Worm (Caenorhabditis elegans) whole organism, young adult: ENCODE data around the gene Y69A2AL.2.

Source experiments
- B0336.3 ChIP-seq: fragments of 200-800 bp; sonication (Bioruptor generic); IDR thresholded peaks from 2 replicates; pipeline ENCODE4 v1.3.6; 2022; ENCODE audit warnings: missing genetic modification characterization, missing compliant biosample characterization
- F23B12.7 ChIP-seq: sonication (generic microtip); optimal IDR thresholded peaks from 2 replicates; lab custom pipeline; 2017; ENCODE audit warnings: missing genetic modification characterization, mild to moderate bottlenecking, missing compliant biosample characterization, antibody characterized with exemption, moderate library complexity; ENCODE audit not compliant: insufficient read depth
- F55B11.4 ChIP-seq: sonication (generic microtip); optimal IDR thresholded peaks from 2 replicates; lab custom pipeline; 2016; ENCODE audit warnings: missing compliant biosample characterization, missing genetic modification characterization, borderline replicate concordance; ENCODE audit not compliant: insufficient read depth
- K12H6.12 ChIP-seq: fragments of 200-800 bp; sonication (Bioruptor generic); optimal IDR thresholded peaks from 2 replicates; lab custom pipeline; 2018; ENCODE audit warnings: mild to moderate bottlenecking, missing genetic modification characterization, missing compliant biosample characterization
- T07F8.4 ChIP-seq: sonication (generic microtip); optimal IDR thresholded peaks from 2 replicates; lab custom pipeline; 2016; ENCODE audit warnings: mild to moderate bottlenecking, missing genetic modification characterization, moderate library complexity, missing compliant biosample characterization
- Y53G8AR.9 ChIP-seq: fragments of 200-800 bp; sonication (Bioruptor generic); conservative IDR thresholded peaks from 2 replicates; pipeline ENCODE4 v1.3.6; 2022; ENCODE audit warnings: missing genetic modification reagents, missing genetic modification characterization, missing compliant biosample characterization
- Y79H2A.3 ChIP-seq: fragments of 200-800 bp; sonication (Bioruptor generic); conservative IDR thresholded peaks from 2 replicates; pipeline ENCODE4 v1.3.6; 2022; ENCODE audit warnings: missing genetic modification reagents, missing genetic modification characterization, missing compliant biosample characterization
- ama-1 ChIP-seq, 3 experiments: fragments of 150-350 bp in 1 of 3; sonication (generic microtip) in 2 of 3; optimal IDR thresholded peaks; 2 replicates each; lab custom pipeline; 2014 to 2018; ENCODE audit warnings: missing biosample characterization in 2 of 3, missing genetic modification characterization in 2 of 3, missing genetic modification reagents in 2 of 3
- attf-5 ChIP-seq: fragments of 200-800 bp; sonication (Bioruptor generic); optimal IDR thresholded peaks from 2 replicates; lab custom pipeline; 2018; ENCODE audit warnings: mild to moderate bottlenecking, missing genetic modification characterization, missing compliant biosample characterization
- cebp-1 ChIP-seq, 2 experiments: fragments of 200-800 bp in 1 of 2; sonication (Bioruptor generic) in 1 of 2; sonication (generic microtip) in 1 of 2; IDR thresholded peaks in 1 of 2; optimal IDR thresholded peaks in 1 of 2; 2 replicates each; pipeline versions ENCODE4 v1.3.6 to Lab custom; 2017 to 2022; ENCODE audit warnings: missing compliant biosample characterization in 2 of 2, missing genetic modification characterization in 2 of 2, mild to moderate bottlenecking in 1 of 2, missing genetic modification reagents in 1 of 2, moderate library complexity in 1 of 2
- ceh-27 ChIP-seq: fragments of 200-800 bp; sonication (Bioruptor generic); optimal IDR thresholded peaks from 2 replicates; lab custom pipeline; 2018; ENCODE audit warnings: mild to moderate bottlenecking, missing genetic modification characterization, moderate library complexity, missing compliant biosample characterization
- ceh-79 ChIP-seq: sonication (generic microtip); optimal IDR thresholded peaks from 2 replicates; lab custom pipeline; 2017; ENCODE audit warnings: mild to moderate bottlenecking, missing genetic modification characterization, missing compliant biosample characterization
- chd-7 ChIP-seq: sonication (generic microtip); optimal IDR thresholded peaks from 2 replicates; lab custom pipeline; 2016; ENCODE audit warnings: mild to moderate bottlenecking, missing genetic modification characterization, moderate library complexity, missing compliant biosample characterization
- die-1 ChIP-seq: sonication (generic microtip); optimal IDR thresholded peaks from 2 replicates; lab custom pipeline; 2016; ENCODE audit warnings: missing genotype, mild to moderate bottlenecking, missing genetic modification characterization, missing compliant biosample characterization
- efl-1 ChIP-seq: fragments of 150-350 bp; optimal IDR thresholded peaks from 2 replicates; lab custom pipeline; 2014; ENCODE audit warnings: missing biosample characterization, missing genetic modification reagents, missing genetic modification characterization
- egl-44 ChIP-seq: fragments of 200-800 bp; sonication (Bioruptor generic); IDR thresholded peaks from 2 replicates; pipeline ENCODE4 v1.3.6; 2022; ENCODE audit warnings: missing genetic modification reagents, missing genetic modification characterization, missing compliant biosample characterization
- hlh-12 ChIP-seq: sonication (generic microtip); optimal IDR thresholded peaks from 2 replicates; lab custom pipeline; 2016; ENCODE audit warnings: missing genetic modification characterization, missing compliant biosample characterization
- hlh-26 ChIP-seq: fragments of 200-800 bp; sonication (Bioruptor generic); conservative IDR thresholded peaks from 2 replicates; pipeline ENCODE4 v1.3.6; 2022; ENCODE audit warnings: missing genetic modification reagents, missing genetic modification characterization, missing compliant biosample characterization
- lag-1 ChIP-seq: fragments of 200-800 bp; sonication (Bioruptor generic); IDR thresholded peaks from 2 replicates; pipeline ENCODE4 v1.3.6; 2022; ENCODE audit warnings: missing genetic modification reagents, missing genetic modification characterization, missing compliant biosample characterization
- let-526 ChIP-seq: fragments of 200-800 bp; sonication (Bioruptor generic); IDR thresholded peaks from 2 replicates; pipeline ENCODE4 v1.3.6; 2022; ENCODE audit warnings: missing genetic modification reagents, missing genetic modification characterization, missing compliant biosample characterization
- lin-35 ChIP-seq, 3 experiments: fragments of 150-350 bp in 2 of 3; sonication (generic microtip) in 1 of 3; optimal IDR thresholded peaks; 2 replicates each; lab custom pipeline; 2014 to 2018; ENCODE audit warnings: missing biosample characterization in 3 of 3, missing genetic modification characterization in 3 of 3, missing genetic modification reagents in 3 of 3
- lin-40 ChIP-seq: sonication (generic microtip); optimal IDR thresholded peaks from 2 replicates; lab custom pipeline; 2016; ENCODE audit warnings: missing genetic modification characterization, mild to moderate bottlenecking, missing compliant biosample characterization, missing genotype, missing genetic modification reagents
- madf-10 ChIP-seq: sonication (generic microtip); optimal IDR thresholded peaks from 2 replicates; lab custom pipeline; 2016; ENCODE audit warnings: mild to moderate bottlenecking, missing genetic modification characterization, missing compliant biosample characterization
- mel-28 ChIP-seq: sonication (generic microtip); optimal IDR thresholded peaks from 2 replicates; lab custom pipeline; 2016; ENCODE audit warnings: borderline replicate concordance, mild to moderate bottlenecking, missing genetic modification characterization, missing compliant biosample characterization
- mxl-1 ChIP-seq: sonication (generic microtip); optimal IDR thresholded peaks from 2 replicates; lab custom pipeline; 2016; ENCODE audit warnings: missing genetic modification characterization, missing compliant biosample characterization
- nhr-179 ChIP-seq: sonication (generic microtip); optimal IDR thresholded peaks from 2 replicates; lab custom pipeline; 2016; ENCODE audit warnings: mild to moderate bottlenecking, missing genetic modification characterization, missing compliant biosample characterization
- nhr-80 ChIP-seq: sonication (generic microtip); optimal IDR thresholded peaks from 2 replicates; lab custom pipeline; 2016; ENCODE audit warnings: missing genetic modification characterization, missing compliant biosample characterization
- snpc-4 ChIP-seq, 5 experiments: fragments of 150-350 bp in 1 of 5; sonication (generic microtip) in 4 of 5; optimal IDR thresholded peaks; 2 replicates each; lab custom pipeline; 2014 to 2018; ENCODE audit warnings: missing genetic modification characterization in 5 of 5, missing biosample characterization in 3 of 5, antibody characterized with exemption in 2 of 5, mild to moderate bottlenecking in 2 of 5, missing compliant biosample characterization in 2 of 5, missing genotype in 2 of 5, moderate library complexity in 2 of 5, missing genetic modification reagents in 1 of 5
- somi-1 ChIP-seq: fragments of 200-800 bp; sonication (Bioruptor generic); optimal IDR thresholded peaks from 2 replicates; lab custom pipeline; 2018; ENCODE audit warnings: mild to moderate bottlenecking, missing genetic modification characterization, missing compliant biosample characterization
- unc-62 ChIP-seq: fragments of 150-350 bp; optimal IDR thresholded peaks from 2 replicates; lab custom pipeline; 2014; ENCODE audit warnings: missing biosample characterization, missing genetic modification reagents, missing genetic modification characterization
- zfh-2 ChIP-seq: fragments of 200-800 bp; sonication (Bioruptor generic); conservative IDR thresholded peaks from 2 replicates; pipeline ENCODE4 v1.3.6; 2022; ENCODE audit warnings: missing genetic modification reagents, missing genetic modification characterization, missing compliant biosample characterization
- zim-3 ChIP-seq: sonication (generic microtip); optimal IDR thresholded peaks from 2 replicates; lab custom pipeline; 2017; ENCODE audit warnings: mild to moderate bottlenecking, missing genetic modification characterization, moderate library complexity, missing compliant biosample characterization
- ztf-18 ChIP-seq: sonication (generic microtip); optimal IDR thresholded peaks from 2 replicates; lab custom pipeline; 2016; ENCODE audit warnings: missing genotype, mild to moderate bottlenecking, missing genetic modification characterization, missing compliant biosample characterization
- ztf-28 ChIP-seq: fragments of 200-800 bp; sonication (Bioruptor generic); IDR thresholded peaks from 2 replicates; pipeline ENCODE4 v1.3.6; 2022; ENCODE audit warnings: missing genetic modification reagents, missing genetic modification characterization, missing compliant biosample characterization
- ztf-3 ChIP-seq: fragments of 200-800 bp; sonication (Bioruptor generic); optimal IDR thresholded peaks from 2 replicates; lab custom pipeline; 2018; ENCODE audit warnings: mild to moderate bottlenecking, missing genetic modification characterization, missing compliant biosample characterization
- ztf-6 ChIP-seq: fragments of 200-800 bp; sonication (Bioruptor generic); IDR thresholded peaks from 2 replicates; pipeline ENCODE4 v1.3.6; 2022; ENCODE audit warnings: missing genetic modification reagents, missing genetic modification characterization, missing compliant biosample characterization

The Y69A2AL.2 gene

DNA sequence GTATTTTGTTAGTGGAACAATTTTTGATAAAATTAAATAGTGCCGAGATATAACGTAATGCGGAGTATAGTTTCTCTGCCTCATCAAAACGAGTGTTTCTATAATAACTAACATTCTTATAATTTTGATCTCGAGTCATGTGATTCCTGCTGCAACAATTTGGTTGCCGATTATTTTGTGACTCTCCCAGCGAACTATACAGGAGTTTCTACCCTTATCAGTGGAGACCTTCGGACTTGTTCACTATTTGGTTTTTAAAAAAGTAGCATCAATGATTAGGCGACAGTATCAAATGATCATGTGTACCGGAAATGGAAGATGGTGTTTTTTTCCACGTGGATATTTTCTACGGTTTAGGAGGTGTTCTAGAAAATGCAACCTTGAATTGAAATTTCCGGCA is 15.8 kb upstream of the Y69A2AL.2 start:
- TF ChIP-seq K12H6.12 (tag; lab: Kevin White, UChicago) (no peak), ztf-3 (no peak), madf-10 (tag; lab: Kevin White, UChicago) (no peak), nhr-80 (tag; lab: Kevin White, UChicago) (peak; percentile 64), Y79H2A.3 (GFP tag; lab: Robert Waterston, UW) (no peak)

ce11 chrIV:2467378-2467777 is 14.7 kb upstream of the Y69A2AL.2 start, which contains the start of gene ilys-2:
TSS of gene ilys-2 (plus strand) at chrIV:2467678.
- TF ChIP-seq ztf-28 (GFP tag; lab: Robert Waterston, UW) (no peak), F23B12.7 (tag; lab: Kevin White, UChicago) (no peak), zim-3 (tag; lab: Kevin White, UChicago) (no peak), ztf-6 (no peak)
- TF ChIP-seq, all 124 proteins: peak for 0

DNA sequence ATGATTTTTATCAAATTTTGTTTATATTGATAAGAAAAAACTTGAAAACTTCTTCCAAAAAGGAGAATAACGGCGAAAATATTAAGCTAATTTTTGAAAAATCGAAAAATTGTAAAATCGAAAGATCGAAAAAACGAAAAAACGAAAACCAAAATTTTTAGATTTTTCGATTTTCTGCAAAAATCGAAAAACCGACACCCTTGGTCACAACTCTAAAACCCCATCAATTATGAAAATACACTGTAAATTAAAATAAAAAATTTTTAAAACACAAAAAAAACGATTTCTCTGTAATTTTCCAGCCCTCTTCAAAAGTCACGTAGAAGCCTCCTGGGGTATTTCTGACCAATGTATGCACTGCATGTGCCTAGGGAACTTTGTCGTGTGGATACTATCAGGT is 11.9 kb upstream of the Y69A2AL.2 start, which contains the start of gene ilys-1:
TSS of gene ilys-1 (plus strand) at position 301 of the 400 bp plus-strand sequence.
- no peak for TF ChIP-seq let-526 (GFP tag; lab: Robert Waterston, UW)
- no peak for TF ChIP-seq lin-40 (tag; lab: Kevin White, UChicago)
- TF ChIP-seq mel-28 (tag; lab: Kevin White, UChicago), result no peak
- TF ChIP-seq nhr-179 (tag; lab: Kevin White, UChicago), result no peak

ce11 chrIV:2476386-2476785 is 5.7 kb upstream of the Y69A2AL.2 start, which contains the start of gene grd-16:
TSS of gene grd-16 (plus strand) at chrIV:2476686.
- TF ChIP-seq zim-3 (tag; lab: Kevin White, UChicago), result no peak
- TF ChIP-seq, all 124 proteins: peak for 0

DNA sequence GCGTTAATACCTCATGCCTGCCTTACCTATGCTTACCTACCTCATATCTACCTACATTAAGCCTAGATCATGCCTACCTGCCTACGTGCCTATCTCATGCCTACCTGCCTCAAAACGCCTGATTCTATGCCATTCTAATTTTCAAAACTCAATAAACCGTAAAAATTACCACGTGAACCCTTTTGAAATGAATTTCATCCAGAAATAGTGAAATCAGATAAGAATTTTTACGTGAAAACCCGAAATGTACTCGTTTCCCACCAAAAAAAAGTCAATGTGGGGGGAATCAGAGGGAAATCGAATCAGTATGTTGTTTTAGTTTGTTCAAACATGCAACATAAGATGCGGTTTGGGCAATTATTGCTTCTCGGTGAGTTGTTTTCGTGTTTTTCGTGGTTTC is 6.5 kb downstream of the Y69A2AL.2 start, which contains the start of gene Y69A2AR.19:
TSS of gene Y69A2AR.19 (plus strand) at position 301 of the 400 bp plus-strand sequence.
- TF ChIP-seq lin-35 (GFP tag; optimal IDR thresholded peaks at IDR 0.05; lab: Kevin White, UChicago), result no peak
- TF ChIP-seq cebp-1 (GFP tag; IDR thresholded peaks at IDR 0.05; lab: Robert Waterston, UW), result no peak
- TF ChIP-seq cebp-1 (tag; optimal IDR thresholded peaks at IDR 0.05; lab: Kevin White, UChicago), result no peak
- no peak for TF ChIP-seq attf-5 (GFP tag; lab: Kevin White, UChicago)
- no peak for TF ChIP-seq egl-44
- TF ChIP-seq T07F8.4 (tag; lab: Kevin White, UChicago), result no peak
- TF ChIP-seq hlh-26 (GFP tag; lab: Robert Waterston, UW), result no peak
- no peak for TF ChIP-seq Y53G8AR.9 (GFP tag; lab: Robert Waterston, UW)
- TF ChIP-seq snpc-4 (GFP tag; optimal IDR thresholded peaks at IDR 0.05; lab: Kevin White, UChicago), result no peak
- TF ChIP-seq snpc-4 (tag; optimal IDR thresholded peaks at IDR 0.05; lab: Kevin White, UChicago), result no peak
- TF ChIP-seq ama-1 (optimal IDR thresholded peaks at IDR 0.05; lab: Kevin White, UChicago), result no peak
- TF ChIP-seq ama-1 (GFP tag; optimal IDR thresholded peaks at IDR 0.05; lab: Kevin White, UChicago), result no peak
- TF ChIP-seq mxl-1 (tag; lab: Kevin White, UChicago), result no peak
- TF ChIP-seq somi-1 (GFP tag; lab: Kevin White, UChicago), result no peak
- TF ChIP-seq hlh-12 (tag; lab: Kevin White, UChicago), result no peak

- peak; percentile 46 for TF ChIP-seq ztf-18 (tag; lab: Kevin White, UChicago)
- TF ChIP-seq lag-1 (GFP tag; lab: Robert Waterston, UW), result no peak
- TF ChIP-seq somi-1 (GFP tag; lab: Kevin White, UChicago), result no peak
- peak; percentile 25 for TF ChIP-seq lin-40 (tag; lab: Kevin White, UChicago)
- peak; percentile 19 for TF ChIP-seq efl-1 (GFP tag; lab: Kevin White, UChicago)
- TF ChIP-seq chd-7 (tag; lab: Kevin White, UChicago), result no peak
- no peak for TF ChIP-seq hlh-26 (GFP tag; lab: Robert Waterston, UW)
- no peak for TF ChIP-seq F55B11.4
- TF ChIP-seq zfh-2 (GFP tag; lab: Robert Waterston, UW), result no peak
- TF ChIP-seq unc-62, result no peak
- TF ChIP-seq die-1 (tag; lab: Kevin White, UChicago), result no peak
- TF ChIP-seq egl-44, result no peak
- no peak for TF ChIP-seq B0336.3 (GFP tag; lab: Robert Waterston, UW)
- no peak for TF ChIP-seq ceh-79 (tag; lab: Kevin White, UChicago)
- no peak for TF ChIP-seq ceh-27 (GFP tag; lab: Kevin White, UChicago)
- TF ChIP-seq zim-3 (tag; lab: Kevin White, UChicago), result no peak
Observed at ce11 chrIV:2495118-2495785, 13.2 kb downstream of the Y69A2AL.2 start, which contains the start of the genes ccdc-12 and Y69A2AR.18. TSS of gene ccdc-12 (minus strand) at chrIV:2495174. TSS of gene Y69A2AR.18 (plus strand) at chrIV:2495735.
